Worm (Caenorhabditis elegans): ENCODE data around the gene str-116.

The str-116 gene

ce11 chrV:11314025-11314880 lies 47.5 kb downstream of the str-116 start (continued):
- peak; percentile 99 for TF ChIP-seq unc-3 (GFP tag; conservative IDR thresholded peaks at IDR 0.05)
- TF ChIP-seq unc-3 (tag; optimal IDR thresholded peaks at IDR 0.05), result peak; percentile 95
- peak; percentile 99 for TF ChIP-seq dve-1 (tag; optimal IDR thresholded peaks at IDR 0.05)
- peak; percentile 99 for TF ChIP-seq F13H6.1 (tag; optimal IDR thresholded peaks at IDR 0.05)
- TF ChIP-seq elt-4 (tag; optimal IDR thresholded peaks at IDR 0.05), result peak; percentile 97
- peak; percentile 65 for TF ChIP-seq unc-55 (GFP tag; optimal IDR thresholded peaks at IDR 0.05)
- peak; percentile 98 for TF ChIP-seq rnt-1 (tag; optimal IDR thresholded peaks at IDR 0.05)
- peak; percentile 99 for TF ChIP-seq Y22D7AL.16 (tag; optimal IDR thresholded peaks at IDR 0.05)
- peak; percentile 90 for TF ChIP-seq zip-5 (tag; optimal IDR thresholded peaks at IDR 0.05)
- TF ChIP-seq pqm-1 (tag; optimal IDR thresholded peaks at IDR 0.05), result peak; percentile 98
- TF ChIP-seq ceh-6 (GFP tag; optimal IDR thresholded peaks at IDR 0.05), result peak; percentile 100
- peak; percentile 99 for TF ChIP-seq ttx-3 (tag; optimal IDR thresholded peaks at IDR 0.05)
- peak; percentile 90 for TF ChIP-seq pros-1 (tag; optimal IDR thresholded peaks at IDR 0.05)
- peak; percentile 98 for TF ChIP-seq ceh-48 (tag; optimal IDR thresholded peaks at IDR 0.05)
- TF ChIP-seq C38D4.7 (GFP tag; optimal IDR thresholded peaks at IDR 0.05), result peak; percentile 97
- peak; percentile 96 for TF ChIP-seq fkh-6 (tag; optimal IDR thresholded peaks at IDR 0.05)
- TF ChIP-seq madf-2 (tag; optimal IDR thresholded peaks at IDR 0.05), result peak; percentile 97
- TF ChIP-seq lin-11 (tag; optimal IDR thresholded peaks at IDR 0.05), result peak; percentile 97
- TF ChIP-seq T23F11.4 (GFP tag; optimal IDR thresholded peaks at IDR 0.05), result peak; percentile 100
- peak; percentile 100 for TF ChIP-seq hlh-6 (tag; optimal IDR thresholded peaks at IDR 0.05)
- TF ChIP-seq ztf-16 (tag; optimal IDR thresholded peaks at IDR 0.05), result peak; percentile 97
- peak; percentile 96 for TF ChIP-seq pha-2 (tag; optimal IDR thresholded peaks at IDR 0.05)
- TF ChIP-seq ceh-9 (tag; optimal IDR thresholded peaks at IDR 0.05), result peak; percentile 98
- TF ChIP-seq K09A11.1 (tag; optimal IDR thresholded peaks at IDR 0.05; ENCODE audit: insufficient read depth), result peak; percentile 98
- TF ChIP-seq unc-86 (tag; optimal IDR thresholded peaks at IDR 0.05), result peak; percentile 98
- peak; percentile 100 for TF ChIP-seq elt-2 (tag; optimal IDR thresholded peaks at IDR 0.05)
- peak; percentile 99 for TF ChIP-seq lim-6 (tag; optimal IDR thresholded peaks at IDR 0.05)
- peak; percentile 96 for TF ChIP-seq ceh-18 (tag; optimal IDR thresholded peaks at IDR 0.05)
- peak; percentile 95 for TF ChIP-seq sdc-2 (tag; optimal IDR thresholded peaks at IDR 0.05)
- TF ChIP-seq odd-2 (tag; optimal IDR thresholded peaks at IDR 0.05), result peak; percentile 91
- no peak for TF ChIP-seq ama-1 (optimal IDR thresholded peaks at IDR 0.05)
- peak; percentile 97 for TF ChIP-seq ceh-22 (tag; optimal IDR thresholded peaks at IDR 0.05)
- peak; percentile 100 for TF ChIP-seq pat-9 (tag; optimal IDR thresholded peaks at IDR 0.05)
- TF ChIP-seq hlh-8 (tag; optimal IDR thresholded peaks at IDR 0.05), result peak; percentile 97
- TF ChIP-seq sox-4 (tag; optimal IDR thresholded peaks at IDR 0.05), result peak; percentile 99
- TF ChIP-seq nhr-232 (tag; optimal IDR thresholded peaks at IDR 0.05), result peak; percentile 99
- peak; percentile 98 for TF ChIP-seq sox-2 (GFP tag; IDR thresholded peaks at IDR 0.05)
- peak; percentile 100 for TF ChIP-seq K02D7.2 (tag; optimal IDR thresholded peaks at IDR 0.05)
- TF ChIP-seq npax-4 (tag; optimal IDR thresholded peaks at IDR 0.05), result peak; percentile 97
- TF ChIP-seq hlh-15 (tag; optimal IDR thresholded peaks at IDR 0.05), result peak; percentile 98
- TF ChIP-seq eyg-1 (tag; optimal IDR thresholded peaks at IDR 0.05), result peak; percentile 98
- peak; percentile 97 for TF ChIP-seq ceh-24 (tag; optimal IDR thresholded peaks at IDR 0.05)
- peak; percentile 98 for TF ChIP-seq che-1 (tag; optimal IDR thresholded peaks at IDR 0.05)
- TF ChIP-seq pag-3 (tag; optimal IDR thresholded peaks at IDR 0.05; ENCODE audit: borderline replicate concordance), result peak; percentile 92
- peak; percentile 96 for TF ChIP-seq ahr-1 (tag; optimal IDR thresholded peaks at IDR 0.05)
- TF ChIP-seq unc-42 (tag; optimal IDR thresholded peaks at IDR 0.05), result peak; percentile 86
- TF ChIP-seq tbx-2 (tag; optimal IDR thresholded peaks at IDR 0.05), result peak; percentile 99
- peak; percentile 91 for TF ChIP-seq nfya-1 (tag; optimal IDR thresholded peaks at IDR 0.05)
- TF ChIP-seq C08G9.2 (tag; optimal IDR thresholded peaks at IDR 0.05), result peak; percentile 99
- TF ChIP-seq syd-9 (tag; optimal IDR thresholded peaks at IDR 0.05), result peak; percentile 97
- TF ChIP-seq hlh-30 (tag; optimal IDR thresholded peaks at IDR 0.05; ENCODE audit: insufficient read depth), result peak; percentile 98

Measured in whole organism, late embryonic.